Fruit fly (Drosophila melanogaster): ENCODE data around the gene CG5783.

CG5783 gene

dm6 chr2L:18143176-18143575, 12.7 kb upstream of the CG5783 start:
- no peak for TF ChIP-seq CG17801 (GFP tag; optimal IDR thresholded peaks at IDR 0.05; ENCODE audit: partially characterized antibody)

DNA sequence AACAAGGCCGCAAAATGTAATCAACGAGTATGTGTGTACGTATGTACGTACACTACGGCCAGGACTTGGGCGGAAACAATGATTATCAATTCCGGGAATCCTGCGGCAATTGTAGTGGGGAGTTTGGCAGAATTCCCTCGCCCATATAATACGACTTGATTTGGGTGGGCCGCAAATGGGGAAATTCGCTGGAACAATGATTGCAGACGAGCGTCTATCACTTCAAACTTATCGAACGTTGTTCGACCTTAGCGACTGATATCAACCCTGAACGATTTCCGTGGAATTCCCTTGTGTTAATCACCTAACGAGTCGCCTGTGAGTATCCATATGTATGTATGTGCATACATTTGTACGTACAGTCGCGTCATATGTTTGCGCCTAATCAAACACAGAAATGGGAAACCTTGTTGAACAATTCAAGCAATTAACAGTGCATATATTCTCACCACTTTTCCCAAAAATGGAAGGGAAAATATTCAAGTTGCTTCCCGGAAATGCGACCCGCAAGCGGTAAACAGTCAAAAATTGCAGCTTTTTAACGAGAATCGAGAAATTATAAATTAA, 11.5 kb upstream of the CG5783 start:
- TF ChIP-seq CG17801 (GFP tag; optimal IDR thresholded peaks at IDR 0.05; ENCODE audit: partially characterized antibody), result no peak

- no peak for TF ChIP-seq CG17801 (GFP tag; optimal IDR thresholded peaks at IDR 0.05; ENCODE audit: partially characterized antibody)
Observed at dm6 chr2L:18145253-18145652, 10.6 kb upstream of the CG5783 start.

DNA sequence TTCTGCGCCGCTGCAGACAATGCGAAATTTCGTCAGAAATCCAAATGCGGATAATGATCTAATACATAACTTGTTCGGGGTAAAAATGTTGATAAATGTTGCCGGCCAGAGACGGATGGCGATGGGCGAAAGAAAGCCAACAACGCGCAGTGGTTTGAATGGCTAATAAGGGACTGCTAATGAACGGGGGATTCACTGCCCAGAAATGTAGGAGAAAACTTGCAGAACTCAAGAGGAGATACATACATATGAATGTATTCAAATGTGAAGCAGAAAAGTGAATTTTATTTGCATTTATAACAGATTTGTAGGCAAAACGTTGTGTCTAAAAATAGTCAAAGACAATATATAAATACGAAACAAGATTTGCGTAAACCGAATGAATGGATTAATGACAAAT, 10.0 kb upstream of the CG5783 start:
- no peak for TF ChIP-seq CG17801 (GFP tag; optimal IDR thresholded peaks at IDR 0.05; ENCODE audit: partially characterized antibody)

- TF ChIP-seq CG17801 (GFP tag; optimal IDR thresholded peaks at IDR 0.05; ENCODE audit: partially characterized antibody), result no peak
Observed at dm6 chr2L:18146618-18147099, 9.2 kb upstream of the CG5783 start.

- TF ChIP-seq CG17801 (GFP tag; optimal IDR thresholded peaks at IDR 0.05; ENCODE audit: partially characterized antibody), result no peak
Observed at dm6 chr2L:18147511-18148072, 8.3 kb upstream of the CG5783 start.

- TF ChIP-seq CG17801 (GFP tag; optimal IDR thresholded peaks at IDR 0.05; ENCODE audit: partially characterized antibody), result peak; percentile 43
Observed at dm6 chr2L:18148552-18149219, 7.2 kb upstream of the CG5783 start.

dm6 chr2L:18149903-18150302, 5.9 kb upstream of the CG5783 start:
- TF ChIP-seq CG17801 (GFP tag; optimal IDR thresholded peaks at IDR 0.05; ENCODE audit: partially characterized antibody), result no peak

DNA sequence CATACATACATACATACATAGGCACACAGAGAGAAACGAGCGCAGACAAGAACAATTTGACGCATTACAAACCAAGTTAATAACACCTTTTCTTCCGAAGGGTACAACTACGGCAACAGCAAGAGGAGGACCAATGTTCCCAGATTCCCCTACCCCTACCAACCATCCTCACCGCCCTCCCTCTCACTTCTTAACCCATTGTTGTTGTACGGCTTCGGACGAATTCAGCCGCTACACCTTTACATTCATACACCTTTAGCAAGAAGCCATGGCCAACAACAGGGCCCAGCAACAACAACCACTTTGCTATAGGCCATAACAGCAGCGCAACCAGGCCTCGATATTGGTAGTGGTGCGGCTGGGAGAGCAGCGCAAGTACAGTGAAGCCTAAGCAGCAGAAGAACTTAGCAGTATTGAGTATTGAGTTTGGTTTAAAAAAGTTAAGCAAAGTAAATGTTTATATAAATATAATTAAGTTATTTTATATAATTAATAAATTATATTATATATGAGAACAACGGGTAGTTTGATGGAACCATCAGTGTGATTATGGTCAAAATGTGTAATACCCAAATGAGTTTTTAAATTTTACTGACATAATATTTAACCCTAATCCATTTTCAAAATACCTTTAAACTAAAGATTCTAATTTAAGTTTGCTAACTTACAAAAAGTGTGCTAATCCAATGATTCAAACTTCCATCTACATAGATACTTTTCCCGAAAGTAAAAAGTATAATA, 5.3 kb upstream of the CG5783 start:
- no peak for TF ChIP-seq CG17801 (GFP tag; optimal IDR thresholded peaks at IDR 0.05; ENCODE audit: partially characterized antibody)

- no peak for TF ChIP-seq CG17801 (GFP tag; optimal IDR thresholded peaks at IDR 0.05; ENCODE audit: partially characterized antibody)
Observed at dm6 chr2L:18151134-18151825, 4.6 kb upstream of the CG5783 start.

dm6 chr2L:18151826-18152138, 4.1 kb upstream of the CG5783 start:
- no peak for TF ChIP-seq CG17801 (GFP tag; optimal IDR thresholded peaks at IDR 0.05; ENCODE audit: partially characterized antibody)

dm6 chr2L:18152172-18152639, 3.6 kb upstream of the CG5783 start, which contains the start of gene Socs36E:
Gene Socs36E, minus strand, starts transcription at chr2L:18152417.
- TF ChIP-seq CG17801 (GFP tag; optimal IDR thresholded peaks at IDR 0.05; ENCODE audit: partially characterized antibody), result peak; percentile 12

- TF ChIP-seq CG17801 (GFP tag; optimal IDR thresholded peaks at IDR 0.05; ENCODE audit: partially characterized antibody), result peak; percentile 87
Observed at dm6 chr2L:18153068-18153467, 2.8 kb upstream of the CG5783 start, which contains the start of gene CG17681. Gene CG17681, plus strand, starts transcription at chr2L:18153123.

- TF ChIP-seq CG17801 (GFP tag; optimal IDR thresholded peaks at IDR 0.05; ENCODE audit: partially characterized antibody), result no peak
Observed at dm6 chr2L:18154551-18154950, 1.3 kb upstream of the CG5783 start, which contains the start of gene CG15155. Gene CG15155, plus strand, starts transcription at chr2L:18154851.

DNA sequence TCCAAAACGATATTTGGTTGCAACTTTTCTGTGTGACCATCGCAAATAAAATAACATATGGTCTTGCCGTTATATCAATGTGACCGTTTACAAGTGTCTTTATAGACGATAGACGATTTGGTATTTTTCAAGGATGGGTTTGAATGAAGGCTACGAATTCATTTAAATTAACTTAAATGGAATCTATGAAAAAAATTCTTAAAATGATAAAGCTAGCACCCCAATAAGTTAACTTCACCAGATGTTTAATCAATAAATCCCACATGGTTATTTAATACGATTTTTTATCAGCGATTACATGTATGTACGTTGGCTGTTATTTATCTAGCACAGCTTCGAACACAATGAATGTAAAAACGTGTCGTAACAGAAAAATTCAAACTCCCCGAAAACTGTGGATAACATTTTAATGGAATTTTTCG, 2.8 kb downstream of the CG5783 start:
- TF ChIP-seq CG17801 (GFP tag; optimal IDR thresholded peaks at IDR 0.05; ENCODE audit: partially characterized antibody), result no peak
